Worm (Caenorhabditis elegans) whole organism, young adult: ENCODE measurements around the gene F22F7.8.

Experiments used
- B0261.1 ChIP-seq: sonication (generic microtip); optimal IDR thresholded peaks from 2 replicates; lab custom pipeline; 2016; ENCODE audit warnings: mild to moderate bottlenecking, missing genetic modification characterization, moderate library complexity, missing compliant biosample characterization
- ccch-3 ChIP-seq: fragments of 200-800 bp; sonication (Bioruptor generic); optimal IDR thresholded peaks from 2 replicates; lab custom pipeline; 2018; ENCODE audit warnings: mild to moderate bottlenecking, missing genetic modification characterization, missing compliant biosample characterization
- egl-18 ChIP-seq: fragments of 200-800 bp; sonication (Bioruptor generic); IDR thresholded peaks from 2 replicates; pipeline ENCODE4 v1.3.6; 2022; ENCODE audit warnings: missing genetic modification reagents, missing genetic modification characterization, missing compliant biosample characterization
- ets-4 ChIP-seq: fragments of 200-800 bp; sonication (Bioruptor generic); optimal IDR thresholded peaks from 2 replicates; lab custom pipeline; 2018; ENCODE audit warnings: mild to moderate bottlenecking, missing genetic modification characterization, missing compliant biosample characterization
- let-526 ChIP-seq: fragments of 200-800 bp; sonication (Bioruptor generic); IDR thresholded peaks from 2 replicates; pipeline ENCODE4 v1.3.6; 2022; ENCODE audit warnings: missing genetic modification reagents, missing genetic modification characterization, missing compliant biosample characterization
- nhr-90 ChIP-seq: sonication (generic microtip); optimal IDR thresholded peaks from 2 replicates; lab custom pipeline; 2016; ENCODE audit warnings: missing genotype, mild to moderate bottlenecking, missing genetic modification characterization, missing compliant biosample characterization
- pha-4 ChIP-seq: fragments of 150-350 bp; sonication (generic microtip); optimal IDR thresholded peaks from 2 replicates; lab custom pipeline; 2014; ENCODE audit warnings: missing biosample characterization, missing genetic modification reagents, missing genetic modification characterization
- snpc-3.4 ChIP-seq: sonication (generic microtip); optimal IDR thresholded peaks from 2 replicates; lab custom pipeline; 2017; ENCODE audit warnings: missing genetic modification characterization, mild to moderate bottlenecking, missing compliant biosample characterization, antibody characterized with exemption, moderate library complexity, missing genotype, missing genetic modification reagents
- snpc-4 ChIP-seq, 5 experiments: fragments of 150-350 bp in 1 of 5; sonication (generic microtip) in 4 of 5; optimal IDR thresholded peaks; 2 replicates each; lab custom pipeline; 2014 to 2018; ENCODE audit warnings: missing genetic modification characterization in 5 of 5, missing biosample characterization in 3 of 5, antibody characterized with exemption in 2 of 5, mild to moderate bottlenecking in 2 of 5, missing compliant biosample characterization in 2 of 5, missing genotype in 2 of 5, moderate library complexity in 2 of 5, missing genetic modification reagents in 1 of 5

DNA sequence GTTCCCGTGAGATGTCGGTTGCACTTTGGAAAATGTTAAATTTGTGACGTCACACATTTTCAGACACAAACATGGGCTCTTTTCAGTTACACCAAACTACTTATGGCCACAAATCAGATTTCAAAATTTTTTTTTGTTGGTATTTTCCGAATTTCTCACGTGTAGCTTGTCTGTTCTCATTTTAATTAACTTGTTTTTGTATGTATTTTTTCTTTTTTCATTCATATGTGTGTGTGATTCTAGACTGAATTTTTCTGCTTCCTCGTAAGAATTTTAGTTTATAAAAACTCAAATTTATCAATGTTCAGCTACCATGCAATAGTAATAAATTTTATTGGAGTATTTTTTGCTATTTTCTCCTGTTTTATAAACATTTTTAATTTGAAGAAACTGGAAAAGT lies 35.1 kb upstream of the F22F7.8 start, which contains the start of gene srbc-22:
- TF ChIP-seq nhr-90 (tag; lab: Kevin White, UChicago) = no peak
- TF ChIP-seq let-526 (GFP tag; lab: Robert Waterston, UW) = no peak
- TF ChIP-seq ccch-3 = no peak
- no peak for TF ChIP-seq snpc-3.4 (tag; lab: Kevin White, UChicago)
- TF ChIP-seq snpc-4 (GFP tag; optimal IDR thresholded peaks at IDR 0.05; lab: Kevin White, UChicago) = no peak
- TF ChIP-seq snpc-4 (tag; optimal IDR thresholded peaks at IDR 0.05; lab: Kevin White, UChicago) = no peak
- TF ChIP-seq egl-18 = no peak
- no peak for TF ChIP-seq ets-4
- no peak for TF ChIP-seq pha-4 (tag; lab: Kevin White, UChicago)
- TF ChIP-seq B0261.1 (tag; lab: Kevin White, UChicago) = no peak
